Worm (Caenorhabditis elegans): ENCODE measurements around the gene K09G1.1.

K09G1.1 gene

ce11 chrV:9571673-9572072, 11.7 kb upstream of the K09G1.1 start:
- TF ChIP-seq athp-1 (tag; optimal IDR thresholded peaks at IDR 0.05), result no peak
- TF ChIP-seq cebp-2 (GFP tag; IDR thresholded peaks at IDR 0.05), result no peak
- TF ChIP-seq unc-62 (GFP tag; optimal IDR thresholded peaks at IDR 0.05), result no peak
- TF ChIP-seq Y53G8AR.9 (GFP tag; conservative IDR thresholded peaks at IDR 0.05), result no peak

ce11 chrV:9576991-9577390, 6.4 kb upstream of the K09G1.1 start, which contains the start of gene F25B3.2:
Gene F25B3.2, plus strand, starts transcription at chrV:9577291.
- TF ChIP-seq cebp-1 (GFP tag; IDR thresholded peaks at IDR 0.05) (no peak), cebp-1 (tag; optimal IDR thresholded peaks at IDR 0.05) (no peak), Y67H2A.10 (GFP tag; conservative IDR thresholded peaks at IDR 0.05) (no peak), snpc-4 (GFP tag; optimal IDR thresholded peaks at IDR 0.05) (no peak), snpc-4 (tag; optimal IDR thresholded peaks at IDR 0.05) (no peak), madf-6 (GFP tag; IDR thresholded peaks at IDR 0.05) (no peak), nhr-80 (tag; optimal IDR thresholded peaks at IDR 0.05) (no peak), ccch-3 (GFP tag; optimal IDR thresholded peaks at IDR 0.05) (no peak), B0019.2 (GFP tag; conservative IDR thresholded peaks at IDR 0.05) (no peak), pbrm-1 (GFP tag; IDR thresholded peaks at IDR 0.05) (no peak), F55B11.4 (tag; optimal IDR thresholded peaks at IDR 0.05; ENCODE audit: borderline replicate concordance, insufficient read depth) (no peak), him-1 (tag; optimal IDR thresholded peaks at IDR 0.05) (no peak), ceh-58 (GFP tag; IDR thresholded peaks at IDR 0.05) (no peak), F23B12.7 (tag; optimal IDR thresholded peaks at IDR 0.05; ENCODE audit: insufficient read depth) (no peak), chd-7 (tag; optimal IDR thresholded peaks at IDR 0.05) (no peak), hlh-26 (GFP tag; conservative IDR thresholded peaks at IDR 0.05) (no peak), ekl-4 (GFP tag; IDR thresholded peaks at IDR 0.05) (no peak)

- TF ChIP-seq snpc-4 (GFP tag; optimal IDR thresholded peaks at IDR 0.05) (no peak), snpc-4 (tag; optimal IDR thresholded peaks at IDR 0.05) (peak in 2 of 4 experiments; percentile 28 to 56), let-607 (tag; optimal IDR thresholded peaks at IDR 0.05) (peak in 1 of 2 experiments; percentile 12), pbrm-1 (GFP tag; IDR thresholded peaks at IDR 0.05) (peak; percentile 49; the same call in 1 of the 2 replicates), snpc-1.3 (tag; optimal IDR thresholded peaks at IDR 0.05; ENCODE audit: insufficient read depth) (peak; percentile 54), dpff-1 (tag; optimal IDR thresholded peaks at IDR 0.05) (no peak), ztf-18 (tag; optimal IDR thresholded peaks at IDR 0.05) (peak; percentile 34), madf-6 (GFP tag; IDR thresholded peaks at IDR 0.05) (peak; percentile 12; the same call in 1 of the 2 replicates), madf-10 (tag; optimal IDR thresholded peaks at IDR 0.05) (no peak), ZK185.1 (tag; optimal IDR thresholded peaks at IDR 0.05; ENCODE audit: poor library complexity, severe bottlenecking) (peak; percentile 12), rpc-1 (optimal IDR thresholded peaks at IDR 0.05) (peak; percentile 42), rpc-1 (tag; optimal IDR thresholded peaks at IDR 0.05) (no peak), dox-1 (GFP tag; IDR thresholded peaks at IDR 0.05) (no peak), hlh-12 (tag; optimal IDR thresholded peaks at IDR 0.05) (no peak), efl-1 (GFP tag; optimal IDR thresholded peaks at IDR 0.05) (peak; percentile 1)
Observed at ce11 chrV:9582594-9583322, 587 bp upstream of the K09G1.1 start, which contains the start of gene rtfo-1. Gene rtfo-1, minus strand, starts transcription at chrV:9582644.

ce11 chrV:9584263-9584662, 918 bp downstream of the K09G1.1 start:
- TF ChIP-seq attf-3 (GFP tag; conservative IDR thresholded peaks at IDR 0.05) (no peak), ztf-3 (GFP tag; optimal IDR thresholded peaks at IDR 0.05) (no peak), Y56A3A.18 (GFP tag; IDR thresholded peaks at IDR 0.05) (no peak), lin-35 (GFP tag; optimal IDR thresholded peaks at IDR 0.05) (no peak), B0019.2 (GFP tag; conservative IDR thresholded peaks at IDR 0.05) (no peak), dox-1 (GFP tag; IDR thresholded peaks at IDR 0.05) (no peak), egrh-3 (GFP tag; IDR thresholded peaks at IDR 0.05) (no peak), Y53G8AR.9 (GFP tag; conservative IDR thresholded peaks at IDR 0.05) (no peak), Y79H2A.3 (GFP tag; conservative IDR thresholded peaks at IDR 0.05) (no peak), aptf-3 (GFP tag; IDR thresholded peaks at IDR 0.05) (no peak), dpl-1 (GFP tag; optimal IDR thresholded peaks at IDR 0.05) (no peak), F55B11.4 (tag; optimal IDR thresholded peaks at IDR 0.05; ENCODE audit: borderline replicate concordance, insufficient read depth) (no peak)

Measured in whole organism, young adult.